Fruit fly (Drosophila melanogaster): ENCODE data around the gene Uxs.

Uxs gene

dm6 chr3L:8185263-8186227, 4.8 kb downstream of the Uxs start (continued):
- TF ChIP-seq CG10267 (tag; optimal IDR thresholded peaks at IDR 0.05) (peak; percentile 9), CG3995 (GFP tag; optimal IDR thresholded peaks at IDR 0.05) (peak; percentile 68), CG3281 (GFP tag; optimal IDR thresholded peaks at IDR 0.05) (peak; percentile 64), hkb (optimal IDR thresholded peaks at IDR 0.05) (no peak), hkb (GFP tag; IDR thresholded peaks at IDR 0.05) (peak; percentile 63), Pdp1 (GFP tag; optimal IDR thresholded peaks at IDR 0.05) (peak; percentile 60 to 97), Spps (tag; optimal IDR thresholded peaks at IDR 0.05) (no peak), BEAF-32 (GFP tag; optimal IDR thresholded peaks at IDR 0.05) (no peak), CG31388 (GFP tag; optimal IDR thresholded peaks at IDR 0.05) (no peak), CG2889 (GFP tag; IDR thresholded peaks at IDR 0.05) (0 out of 3 replicates have a peak, but pooled peaks have one; percentile 45), chinmo (GFP tag; IDR thresholded peaks at IDR 0.05; ENCODE audit: partially characterized antibody) (0 out of 4 replicates have a peak, but pooled peaks have one; percentile 41), CG10147 (GFP tag; optimal IDR thresholded peaks at IDR 0.05) (no peak), H15 (GFP tag; IDR thresholded peaks at IDR 0.05) (no peak), CG11085 (GFP tag; IDR thresholded peaks at IDR 0.05) (no peak), CG9817 (tag; optimal IDR thresholded peaks at IDR 0.05) (peak; percentile 47), CG7372 (GFP tag; IDR thresholded peaks at IDR 0.05) (0 out of 2 replicates have a peak, but pooled peaks have one; percentile 27), sima (GFP tag; optimal IDR thresholded peaks at IDR 0.05) (no peak), CG16779 (GFP tag; IDR thresholded peaks at IDR 0.05) (no peak), Ravus (GFP tag; IDR thresholded peaks at IDR 0.05) (no peak), CG6854 (GFP tag; optimal IDR thresholded peaks at IDR 0.05) (peak; percentile 38), maf-S (GFP tag; optimal IDR thresholded peaks at IDR 0.05) (peak; percentile 23), psq (GFP tag; optimal IDR thresholded peaks at IDR 0.05) (no peak), CG18262 (tag; optimal IDR thresholded peaks at IDR 0.05) (peak; percentile 31), CG3726 (GFP tag; IDR thresholded peaks at IDR 0.05) (no peak), lola (GFP tag; optimal IDR thresholded peaks at IDR 0.05) (no peak), CG4404 (GFP tag; IDR thresholded peaks at IDR 0.05) (no peak), Asciz (GFP tag; optimal IDR thresholded peaks at IDR 0.05) (no peak), CG9932 (GFP tag; IDR thresholded peaks at IDR 0.05) (peak; percentile 62), ham (GFP tag; IDR thresholded peaks at IDR 0.05) (0 out of 2 replicates have a peak, but pooled peaks have one; percentile 25), CG3847 (GFP tag; IDR thresholded peaks at IDR 0.05) (peak; percentile 23; the same call in 1 of the 2 replicates), CG32532 (GFP tag; IDR thresholded peaks at IDR 0.05) (peak; percentile 64; the same call in 1 of the 2 replicates), CG7987 (GFP tag; optimal IDR thresholded peaks at IDR 0.05) (peak; percentile 96), Hsf (GFP tag; optimal IDR thresholded peaks at IDR 0.05) (peak; percentile 57), fd102C (GFP tag; optimal IDR thresholded peaks at IDR 0.05) (no peak), zfh2 (GFP tag; optimal IDR thresholded peaks at IDR 0.05) (peak; percentile 46), HLHmδ (GFP tag; optimal IDR thresholded peaks at IDR 0.05) (peak; percentile 15), Rfx (GFP tag; IDR thresholded peaks at IDR 0.05) (0 out of 2 replicates have a peak, but pooled peaks have one; percentile 37), CG10959 (GFP tag; IDR thresholded peaks at IDR 0.05) (no peak), pb (GFP tag; optimal IDR thresholded peaks at IDR 0.05) (peak; percentile 31), Hey (tag; optimal IDR thresholded peaks at IDR 0.05) (peak; percentile 53), otp (GFP tag; IDR thresholded peaks at IDR 0.05) (peak; percentile 3; the same call in 1 of the 3 replicates), kay (GFP tag; optimal IDR thresholded peaks at IDR 0.05) (peak; percentile 43), Abd-B (GFP tag; optimal IDR thresholded peaks at IDR 0.05) (peak; percentile 30), CG13296 (GFP tag; optimal IDR thresholded peaks at IDR 0.05) (peak; percentile 58), CG18619 (GFP tag; optimal IDR thresholded peaks at IDR 0.05) (no peak), CG7786 (GFP tag; optimal IDR thresholded peaks at IDR 0.05) (peak; percentile 67), CG6765 (GFP tag; optimal IDR thresholded peaks at IDR 0.05) (peak; percentile 4), dan (GFP tag; IDR thresholded peaks at IDR 0.05) (no peak)

All from whole organism, embryonic.